Worm (Caenorhabditis elegans) whole organism, young adult: Measurements from ENCODE around the gene tftc-3.

Experiments used
- pha-4 ChIP-seq: fragments of 150-350 bp; sonication (generic microtip); optimal IDR thresholded peaks from 2 replicates; lab custom pipeline; 2014; ENCODE audit warnings: missing biosample characterization, missing genetic modification reagents, missing genetic modification characterization
- snpc-1.3 ChIP-seq: sonication (generic microtip); optimal IDR thresholded peaks from 2 replicates; lab custom pipeline; 2017; ENCODE audit warnings: missing genetic modification characterization, mild to moderate bottlenecking, missing compliant biosample characterization, antibody characterized with exemption, moderate library complexity, missing genotype, missing genetic modification reagents; ENCODE audit not compliant: insufficient read depth
- snpc-4 ChIP-seq, 5 experiments: fragments of 150-350 bp in 1 of 5; sonication (generic microtip) in 4 of 5; optimal IDR thresholded peaks; 2 replicates each; lab custom pipeline; 2014 to 2018; ENCODE audit warnings: missing genetic modification characterization in 5 of 5, missing biosample characterization in 3 of 5, antibody characterized with exemption in 2 of 5, mild to moderate bottlenecking in 2 of 5, missing compliant biosample characterization in 2 of 5, missing genotype in 2 of 5, moderate library complexity in 2 of 5, missing genetic modification reagents in 1 of 5
- unc-62 ChIP-seq: fragments of 150-350 bp; optimal IDR thresholded peaks from 2 replicates; lab custom pipeline; 2014; ENCODE audit warnings: missing biosample characterization, missing genetic modification reagents, missing genetic modification characterization

DNA sequence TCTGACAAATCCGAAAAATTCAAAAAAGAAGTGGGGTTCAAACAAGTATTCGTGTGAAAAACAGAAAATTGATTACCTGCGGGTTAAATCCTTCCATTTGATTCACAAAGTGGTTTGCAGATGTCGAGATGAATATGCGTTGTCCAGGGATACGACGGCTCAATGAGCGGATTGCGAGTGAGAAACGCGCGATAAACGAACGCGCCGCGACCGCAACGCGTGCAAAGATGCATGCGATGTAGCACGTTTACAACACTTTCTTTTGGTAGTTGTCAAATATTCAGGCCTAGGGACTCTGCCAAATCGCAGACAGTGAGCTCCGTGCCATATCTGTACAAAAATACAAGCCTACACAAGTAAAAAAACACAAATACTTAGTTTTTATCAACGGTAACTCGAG lies 28.5 kb upstream of the tftc-3 start, which contains the start of gene fubl-1:
- no peak for TF ChIP-seq snpc-1.3 (tag; lab: Kevin White, UChicago)
- no peak for TF ChIP-seq pha-4 (tag; lab: Kevin White, UChicago)
- no peak for TF ChIP-seq snpc-4 (GFP tag; optimal IDR thresholded peaks at IDR 0.05; lab: Kevin White, UChicago)
- no peak for TF ChIP-seq snpc-4 (tag; optimal IDR thresholded peaks at IDR 0.05; lab: Kevin White, UChicago)
- no peak for TF ChIP-seq unc-62
